Worm (Caenorhabditis elegans) whole organism, young adult: ENCODE data around the gene nmr-2.
A peak's percentile ranks its signal among the peaks of the same experiment; 100 is the strongest.

ENCODE experiments used
- B0019.2 ChIP-seq: fragments of 200-800 bp; sonication (Bioruptor generic); conservative IDR thresholded peaks from 2 replicates; pipeline ENCODE4 v1.3.6; 2022; ENCODE audit warnings: missing genetic modification reagents, missing genetic modification characterization, missing compliant biosample characterization
- B0261.1 ChIP-seq: sonication (generic microtip); optimal IDR thresholded peaks from 2 replicates; lab custom pipeline; 2016; ENCODE audit warnings: mild to moderate bottlenecking, missing genetic modification characterization, moderate library complexity, missing compliant biosample characterization
- F33H1.4 ChIP-seq: fragments of 200-800 bp; sonication (Bioruptor generic); IDR thresholded peaks from 2 replicates; pipeline ENCODE4 v1.3.6; 2022; ENCODE audit warnings: missing genetic modification reagents, missing genetic modification characterization, missing compliant biosample characterization
- F57A8.1 ChIP-seq: fragments of 200-800 bp; sonication (Bioruptor generic); optimal IDR thresholded peaks from 2 replicates; lab custom pipeline; 2018; ENCODE audit warnings: mild to moderate bottlenecking, missing genetic modification characterization, moderate library complexity, missing compliant biosample characterization
- F57C9.4 ChIP-seq: sonication (generic microtip); optimal IDR thresholded peaks from 2 replicates; lab custom pipeline; 2017; ENCODE audit warnings: mild to moderate bottlenecking, missing genetic modification characterization, missing compliant biosample characterization
- K11D2.4 ChIP-seq: fragments of 200-800 bp; sonication (Bioruptor generic); IDR thresholded peaks from 2 replicates; pipeline ENCODE4 v1.3.6; 2022; ENCODE audit warnings: missing genetic modification reagents, missing genetic modification characterization, missing compliant biosample characterization
- T07F8.4 ChIP-seq: sonication (generic microtip); optimal IDR thresholded peaks from 2 replicates; lab custom pipeline; 2016; ENCODE audit warnings: mild to moderate bottlenecking, missing genetic modification characterization, moderate library complexity, missing compliant biosample characterization
- Y56A3A.18 ChIP-seq: fragments of 200-800 bp; sonication (Bioruptor generic); IDR thresholded peaks from 2 replicates; pipeline ENCODE4 v1.3.6; 2022; ENCODE audit warnings: missing genetic modification reagents, missing genetic modification characterization, missing compliant biosample characterization
- Y67H2A.10 ChIP-seq: fragments of 200-800 bp; sonication (Bioruptor generic); conservative IDR thresholded peaks from 2 replicates; pipeline ENCODE4 v1.3.6; 2022; ENCODE audit warnings: missing genetic modification reagents, missing genetic modification characterization, missing compliant biosample characterization
- Y95B8A.8 ChIP-seq: fragments of 200-800 bp; sonication (Bioruptor generic); IDR thresholded peaks from 2 replicates; pipeline ENCODE4 v1.3.6; 2022; ENCODE audit warnings: missing genetic modification reagents, missing genetic modification characterization, missing compliant biosample characterization
- ZK185.1 ChIP-seq: sonication (generic microtip); optimal IDR thresholded peaks from 2 replicates; lab custom pipeline; 2016; ENCODE audit warnings: mild to moderate bottlenecking, missing genetic modification characterization, missing compliant biosample characterization; ENCODE audit not compliant: poor library complexity, severe bottlenecking
- attf-5 ChIP-seq: fragments of 200-800 bp; sonication (Bioruptor generic); optimal IDR thresholded peaks from 2 replicates; lab custom pipeline; 2018; ENCODE audit warnings: mild to moderate bottlenecking, missing genetic modification characterization, missing compliant biosample characterization
- cebp-1 ChIP-seq, 2 experiments: fragments of 200-800 bp in 1 of 2; sonication (Bioruptor generic) in 1 of 2; sonication (generic microtip) in 1 of 2; IDR thresholded peaks in 1 of 2; optimal IDR thresholded peaks in 1 of 2; 2 replicates each; pipeline versions ENCODE4 v1.3.6 to Lab custom; 2017 to 2022; ENCODE audit warnings: missing compliant biosample characterization in 2 of 2, missing genetic modification characterization in 2 of 2, mild to moderate bottlenecking in 1 of 2, missing genetic modification reagents in 1 of 2, moderate library complexity in 1 of 2
- cebp-2 ChIP-seq: fragments of 200-800 bp; sonication (Bioruptor generic); IDR thresholded peaks from 2 replicates; pipeline ENCODE4 v1.3.6; 2022; ENCODE audit warnings: missing genetic modification characterization, missing compliant biosample characterization
- ceh-100 ChIP-seq: fragments of 200-800 bp; sonication (Bioruptor generic); IDR thresholded peaks from 2 replicates; pipeline ENCODE4 v1.3.6; 2022; ENCODE audit warnings: missing genetic modification reagents, missing genetic modification characterization, missing compliant biosample characterization
- ceh-91 ChIP-seq: fragments of 200-800 bp; sonication (Bioruptor generic); IDR thresholded peaks from 2 replicates; pipeline ENCODE4 v1.3.6; 2022; ENCODE audit warnings: missing genetic modification reagents, missing genetic modification characterization, missing compliant biosample characterization
- ekl-4 ChIP-seq: fragments of 200-800 bp; sonication (Bioruptor generic); IDR thresholded peaks from 2 replicates; pipeline ENCODE4 v1.3.6; 2022; ENCODE audit warnings: missing genetic modification reagents, missing genetic modification characterization, missing compliant biosample characterization
- fkh-3 ChIP-seq: sonication (generic microtip); optimal IDR thresholded peaks from 2 replicates; lab custom pipeline; 2016; ENCODE audit warnings: mild to moderate bottlenecking, missing genetic modification characterization, missing compliant biosample characterization
- gei-17 ChIP-seq: fragments of 200-800 bp; sonication (Bioruptor generic); optimal IDR thresholded peaks from 2 replicates; lab custom pipeline; 2018; ENCODE audit warnings: mild to moderate bottlenecking, missing genetic modification characterization, missing compliant biosample characterization
- him-1 ChIP-seq: sonication (generic microtip); optimal IDR thresholded peaks from 2 replicates; lab custom pipeline; 2016; ENCODE audit warnings: missing genotype, missing genetic modification reagents, missing genetic modification characterization, missing compliant biosample characterization
- hlh-26 ChIP-seq: fragments of 200-800 bp; sonication (Bioruptor generic); conservative IDR thresholded peaks from 2 replicates; pipeline ENCODE4 v1.3.6; 2022; ENCODE audit warnings: missing genetic modification reagents, missing genetic modification characterization, missing compliant biosample characterization
- hmg-1.2 ChIP-seq: fragments of 200-800 bp; sonication (Bioruptor generic); IDR thresholded peaks from 2 replicates; pipeline ENCODE4 v1.3.6; 2022; ENCODE audit warnings: missing genetic modification reagents, missing genetic modification characterization, missing compliant biosample characterization
- hmg-20 ChIP-seq: fragments of 200-800 bp; sonication (Bioruptor generic); IDR thresholded peaks from 2 replicates; pipeline ENCODE4 v1.3.6; 2022; ENCODE audit warnings: missing genetic modification reagents, missing genetic modification characterization, missing compliant biosample characterization
- hsf-1 ChIP-seq: fragments of 200-800 bp; sonication (Bioruptor generic); IDR thresholded peaks from 2 replicates; pipeline ENCODE4 v1.3.6; 2022; ENCODE audit warnings: missing genetic modification reagents, missing genetic modification characterization, missing compliant biosample characterization
- let-526 ChIP-seq: fragments of 200-800 bp; sonication (Bioruptor generic); IDR thresholded peaks from 2 replicates; pipeline ENCODE4 v1.3.6; 2022; ENCODE audit warnings: missing genetic modification reagents, missing genetic modification characterization, missing compliant biosample characterization
- lin-26 ChIP-seq: fragments of 200-800 bp; sonication (Bioruptor generic); IDR thresholded peaks from 2 replicates; pipeline ENCODE4 v1.3.6; 2022; ENCODE audit warnings: missing genetic modification reagents, missing genetic modification characterization, missing compliant biosample characterization
- lin-54 ChIP-seq: fragments of 200-800 bp; sonication (Bioruptor generic); optimal IDR thresholded peaks from 2 replicates; lab custom pipeline; 2018; ENCODE audit warnings: mild to moderate bottlenecking, missing genetic modification characterization, missing compliant biosample characterization
- madf-10 ChIP-seq: sonication (generic microtip); optimal IDR thresholded peaks from 2 replicates; lab custom pipeline; 2016; ENCODE audit warnings: mild to moderate bottlenecking, missing genetic modification characterization, missing compliant biosample characterization
- mes-4 ChIP-seq: sonication (generic microtip); optimal IDR thresholded peaks from 2 replicates; lab custom pipeline; 2016; ENCODE audit warnings: missing genotype, missing genetic modification characterization, missing compliant biosample characterization
- nhr-120 ChIP-seq: fragments of 200-800 bp; sonication (Bioruptor generic); IDR thresholded peaks from 2 replicates; pipeline ENCODE4 v1.3.6; 2022; ENCODE audit warnings: missing genetic modification characterization, missing compliant biosample characterization
- nhr-80 ChIP-seq: sonication (generic microtip); optimal IDR thresholded peaks from 2 replicates; lab custom pipeline; 2016; ENCODE audit warnings: missing genetic modification characterization, missing compliant biosample characterization
- nhr-90 ChIP-seq: sonication (generic microtip); optimal IDR thresholded peaks from 2 replicates; lab custom pipeline; 2016; ENCODE audit warnings: missing genotype, mild to moderate bottlenecking, missing genetic modification characterization, missing compliant biosample characterization
- pbrm-1 ChIP-seq: fragments of 200-800 bp; sonication (Bioruptor generic); IDR thresholded peaks from 2 replicates; pipeline ENCODE4 v1.3.6; 2022; ENCODE audit warnings: missing genetic modification reagents, missing genetic modification characterization, missing compliant biosample characterization
- rec-8 ChIP-seq, 2 experiments: sonication (generic microtip); optimal IDR thresholded peaks; 2 replicates each; lab custom pipeline; 2016; ENCODE audit warnings: mild to moderate bottlenecking in 2 of 2, missing genetic modification characterization in 2 of 2, missing genetic modification reagents in 2 of 2, missing genotype in 2 of 2, missing biosample characterization in 1 of 2, missing compliant biosample characterization in 1 of 2, moderate library complexity in 1 of 2
- repo-1 ChIP-seq: sonication (generic microtip); optimal IDR thresholded peaks from 2 replicates; lab custom pipeline; 2017; ENCODE audit warnings: mild to moderate bottlenecking, missing genetic modification characterization, missing compliant biosample characterization
- rpc-1 ChIP-seq, 2 experiments: fragments of 150-350 bp in 1 of 2; sonication (generic microtip) in 1 of 2; optimal IDR thresholded peaks; 2 replicates each; lab custom pipeline; 2014 to 2018; ENCODE audit warnings: missing biosample characterization in 1 of 2, missing genetic modification characterization in 1 of 2, missing genetic modification reagents in 1 of 2, missing genotype in 1 of 2
- sdz-38 ChIP-seq: sonication (generic microtip); optimal IDR thresholded peaks from 2 replicates; lab custom pipeline; 2016; ENCODE audit warnings: missing genotype, missing genetic modification characterization, missing compliant biosample characterization
- tbx-9 ChIP-seq: sonication (generic microtip); optimal IDR thresholded peaks from 2 replicates; lab custom pipeline; 2016; ENCODE audit warnings: borderline replicate concordance, missing genetic modification characterization, inconsistent platforms, missing compliant biosample characterization
- tlf-1 ChIP-seq: fragments of 200-800 bp; sonication (Bioruptor generic); optimal IDR thresholded peaks from 2 replicates; lab custom pipeline; 2018; ENCODE audit warnings: mild to moderate bottlenecking, missing genetic modification characterization, missing compliant biosample characterization
- unc-130 ChIP-seq: sonication (generic microtip); optimal IDR thresholded peaks from 2 replicates; lab custom pipeline; 2016; ENCODE audit warnings: missing genetic modification reagents, missing genetic modification characterization, missing compliant biosample characterization
- unc-62 ChIP-seq: fragments of 150-350 bp; optimal IDR thresholded peaks from 2 replicates; lab custom pipeline; 2014; ENCODE audit warnings: missing biosample characterization, missing genetic modification reagents, missing genetic modification characterization
- zim-3 ChIP-seq: sonication (generic microtip); optimal IDR thresholded peaks from 2 replicates; lab custom pipeline; 2017; ENCODE audit warnings: mild to moderate bottlenecking, missing genetic modification characterization, moderate library complexity, missing compliant biosample characterization
- ztf-18 ChIP-seq: sonication (generic microtip); optimal IDR thresholded peaks from 2 replicates; lab custom pipeline; 2016; ENCODE audit warnings: missing genotype, mild to moderate bottlenecking, missing genetic modification characterization, missing compliant biosample characterization
- ztf-25 ChIP-seq: fragments of 200-800 bp; sonication (Bioruptor generic); IDR thresholded peaks from 2 replicates; pipeline ENCODE4 v1.3.6; 2022; ENCODE audit warnings: missing genetic modification reagents, missing genetic modification characterization, missing compliant biosample characterization
- ztf-28 ChIP-seq: fragments of 200-800 bp; sonication (Bioruptor generic); IDR thresholded peaks from 2 replicates; pipeline ENCODE4 v1.3.6; 2022; ENCODE audit warnings: missing genetic modification reagents, missing genetic modification characterization, missing compliant biosample characterization

The nmr-2 gene

ce11 chrV:15028896-15029519 is 17.5 kb upstream of the nmr-2 start, which contains the start of gene F14H8.8 (continued):
- TF ChIP-seq rec-8 (tag; optimal IDR thresholded peaks at IDR 0.05; lab: Kevin White, UChicago) (no peak), gei-17 (no peak), fkh-3 (tag; lab: Kevin White, UChicago) (no peak), hsf-1 (GFP tag; lab: Robert Waterston, UW) (peak; percentile 75), cebp-2 (no peak), rpc-1 (optimal IDR thresholded peaks at IDR 0.05; lab: Kevin White, UChicago) (no peak), rpc-1 (tag; optimal IDR thresholded peaks at IDR 0.05; lab: Kevin White, UChicago) (peak; percentile 13), nhr-90 (tag; lab: Kevin White, UChicago) (no peak), ztf-28 (no peak), attf-5 (GFP tag; lab: Kevin White, UChicago) (no peak), hmg-1.2 (GFP tag; lab: Robert Waterston, UW) (peak; percentile 73), ceh-91 (GFP tag; lab: Robert Waterston, UW) (peak; percentile 37; the same call in 1 of the 2 replicates), Y56A3A.18 (GFP tag; lab: Robert Waterston, UW) (no peak)

ce11 chrV:15023544-15023943 is 12.1 kb upstream of the nmr-2 start, which contains the start of gene F14H8.4:
Gene F14H8.4, plus strand, starts transcription at chrV:15023844.
- no peak for TF ChIP-seq lin-54 (GFP tag; lab: Kevin White, UChicago)
- no peak for TF ChIP-seq ceh-100 (GFP tag; lab: Robert Waterston, UW)
- TF ChIP-seq F57C9.4 (tag; lab: Kevin White, UChicago) = no peak
- no peak for TF ChIP-seq F57A8.1 (GFP tag; lab: Kevin White, UChicago)
- TF ChIP-seq F33H1.4 = no peak
- TF ChIP-seq B0019.2 (GFP tag; lab: Robert Waterston, UW) = no peak
- TF ChIP-seq sdz-38 (tag; lab: Kevin White, UChicago) = no peak
- no peak for TF ChIP-seq tbx-9
- no peak for TF ChIP-seq B0261.1 (tag; lab: Kevin White, UChicago)
- no peak for TF ChIP-seq ztf-18 (tag; lab: Kevin White, UChicago)
- no peak for TF ChIP-seq unc-130 (GFP tag; lab: Kevin White, UChicago)
- TF ChIP-seq lin-26 = no peak
- no peak for TF ChIP-seq ekl-4 (GFP tag; lab: Robert Waterston, UW)
- no peak for TF ChIP-seq mes-4 (tag; lab: Kevin White, UChicago)
- no peak for TF ChIP-seq K11D2.4
- no peak for TF ChIP-seq Y95B8A.8 (GFP tag; lab: Robert Waterston, UW)
- no peak for TF ChIP-seq nhr-80 (tag; lab: Kevin White, UChicago)
- no peak for TF ChIP-seq repo-1 (tag; lab: Kevin White, UChicago)
- TF ChIP-seq madf-10 (tag; lab: Kevin White, UChicago) = no peak
- no peak for TF ChIP-seq T07F8.4 (tag; lab: Kevin White, UChicago)

DNA sequence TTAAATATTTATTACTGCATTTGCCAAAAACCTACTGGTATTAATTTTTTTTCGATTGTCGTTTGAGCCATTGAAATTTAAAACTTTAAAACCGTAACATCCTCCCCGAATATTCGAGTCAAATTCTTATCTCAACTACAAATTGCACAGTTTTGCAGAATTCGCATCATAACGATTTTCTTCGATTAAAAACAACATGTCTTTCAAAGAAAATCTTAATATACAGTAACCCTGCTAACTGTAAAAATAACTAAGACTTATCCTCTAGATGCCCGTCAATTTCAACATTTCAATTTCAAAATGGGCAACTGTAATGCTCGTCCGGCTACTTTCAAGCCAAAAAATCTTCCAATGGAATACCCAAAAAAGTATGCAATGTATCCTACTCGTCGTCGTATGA is 9.3 kb upstream of the nmr-2 start, which contains the start of gene F14H8.5:
TSS of gene F14H8.5 (plus strand) at position 301 of the 400 bp plus-strand sequence.
- no peak for TF ChIP-seq Y67H2A.10 (GFP tag; lab: Robert Waterston, UW)
- no peak for TF ChIP-seq nhr-80 (tag; lab: Kevin White, UChicago)
- no peak for TF ChIP-seq cebp-1 (GFP tag; IDR thresholded peaks at IDR 0.05; lab: Robert Waterston, UW)
- TF ChIP-seq cebp-1 (tag; optimal IDR thresholded peaks at IDR 0.05; lab: Kevin White, UChicago) = no peak
- no peak for TF ChIP-seq tlf-1 (GFP tag; lab: Kevin White, UChicago)
- TF ChIP-seq let-526 (GFP tag; lab: Robert Waterston, UW) = no peak
- TF ChIP-seq hlh-26 (GFP tag; lab: Robert Waterston, UW) = no peak
- no peak for TF ChIP-seq repo-1 (tag; lab: Kevin White, UChicago)
- no peak for TF ChIP-seq ZK185.1
- TF ChIP-seq pbrm-1 (GFP tag; lab: Robert Waterston, UW) = no peak
- TF ChIP-seq him-1 (tag; lab: Kevin White, UChicago) = no peak
- no peak for TF ChIP-seq nhr-120 (GFP tag; lab: Robert Waterston, UW)
- no peak for TF ChIP-seq zim-3 (tag; lab: Kevin White, UChicago)
- TF ChIP-seq nhr-90 (tag; lab: Kevin White, UChicago) = no peak
- TF ChIP-seq ztf-18 (tag; lab: Kevin White, UChicago) = no peak
- no peak for TF ChIP-seq Y56A3A.18 (GFP tag; lab: Robert Waterston, UW)
- no peak for TF ChIP-seq ztf-25 (GFP tag; lab: Robert Waterston, UW)
- TF ChIP-seq hmg-20 = no peak
- no peak for TF ChIP-seq unc-62 (GFP tag; lab: Kevin White, UChicago)
